Worm (Caenorhabditis elegans) whole organism, L2 larva: ENCODE data around the gene cdc-42.
A peak's percentile ranks its signal among the peaks of the same experiment; 100 is the strongest.

Experiments used
- C34F6.9 ChIP-seq: fragments of 150-350 bp; optimal IDR thresholded peaks from 2 replicates; lab custom pipeline; 2014; ENCODE audit warnings: missing biosample characterization, missing genetic modification characterization
- F13H6.1 ChIP-seq: sonication (generic microtip); optimal IDR thresholded peaks from 2 replicates; lab custom pipeline; 2016; ENCODE audit warnings: missing genetic modification characterization, missing compliant biosample characterization
- ama-1 ChIP-seq: fragments of 150-350 bp; optimal IDR thresholded peaks from 2 replicates; lab custom pipeline; 2018; ENCODE audit warnings: inconsistent platforms
- blmp-1 ChIP-seq: sonication (generic microtip); optimal IDR thresholded peaks from 2 replicates; lab custom pipeline; 2017; ENCODE audit warnings: missing genetic modification characterization, mild to moderate bottlenecking, missing compliant biosample characterization, antibody characterized with exemption, moderate library complexity; ENCODE audit not compliant: insufficient read depth
- ceh-16 ChIP-seq: fragments of 150-350 bp; optimal IDR thresholded peaks from 2 replicates; lab custom pipeline; 2014; ENCODE audit warnings: missing biosample characterization, missing genetic modification characterization
- crh-2 ChIP-seq: sonication (generic microtip); optimal IDR thresholded peaks from 2 replicates; lab custom pipeline; 2017; ENCODE audit warnings: missing biosample characterization, missing genetic modification characterization
- dmd-4 ChIP-seq: sonication (generic microtip); optimal IDR thresholded peaks from 2 replicates; lab custom pipeline; 2017; ENCODE audit warnings: missing biosample characterization, missing genetic modification characterization
- egl-27 ChIP-seq: sonication (generic microtip); optimal IDR thresholded peaks from 3 replicates; lab custom pipeline; 2017; ENCODE audit warnings: missing biosample characterization, missing genetic modification reagents, missing genetic modification characterization
- fos-1 ChIP-seq: fragments of 150-350 bp; optimal IDR thresholded peaks from 2 replicates; lab custom pipeline; 2014; ENCODE audit warnings: missing biosample characterization, missing genetic modification characterization
- gmeb-1 ChIP-seq: fragments of 150-350 bp; optimal IDR thresholded peaks from 2 replicates; lab custom pipeline; 2014; ENCODE audit warnings: missing biosample characterization, missing genetic modification characterization
- lin-11 ChIP-seq: fragments of 150-350 bp; sonication (generic microtip); optimal IDR thresholded peaks from 2 replicates; lab custom pipeline; 2014; ENCODE audit warnings: missing biosample characterization, missing genetic modification characterization, inconsistent platforms, mixed read lengths
- lin-13 ChIP-seq: fragments of 150-350 bp; optimal IDR thresholded peaks from 2 replicates; lab custom pipeline; 2014; ENCODE audit warnings: missing biosample characterization, missing genetic modification reagents, missing genetic modification characterization
- lin-39 ChIP-seq: fragments of 150-350 bp; optimal IDR thresholded peaks from 2 replicates; lab custom pipeline; 2014; ENCODE audit warnings: missing biosample characterization, missing genetic modification reagents, missing genetic modification characterization
- lsy-2 ChIP-seq, 2 experiments: fragments of 150-350 bp in 1 of 2; sonication (generic microtip) in 1 of 2; optimal IDR thresholded peaks; 2 replicates each; lab custom pipeline; 2014 to 2017; ENCODE audit warnings: missing biosample characterization in 2 of 2, missing genetic modification characterization in 2 of 2
- mab-5 ChIP-seq: fragments of 150-350 bp; optimal IDR thresholded peaks from 2 replicates; lab custom pipeline; 2014; ENCODE audit warnings: missing biosample characterization, missing genetic modification characterization
- mbf-1 ChIP-seq: sonication (generic microtip); optimal IDR thresholded peaks from 2 replicates; lab custom pipeline; 2017; ENCODE audit warnings: missing biosample characterization, missing genetic modification characterization
- nhr-10 ChIP-seq: sonication (generic microtip); optimal IDR thresholded peaks from 2 replicates; lab custom pipeline; 2017; ENCODE audit warnings: missing biosample characterization, missing genetic modification characterization
- nhr-11 ChIP-seq: fragments of 150-350 bp; optimal IDR thresholded peaks from 2 replicates; lab custom pipeline; 2014; ENCODE audit warnings: missing biosample characterization, missing genetic modification characterization
- nhr-12 ChIP-seq: fragments of 150-350 bp; optimal IDR thresholded peaks from 2 replicates; lab custom pipeline; 2014; ENCODE audit warnings: missing biosample characterization, missing genetic modification characterization
- nhr-129 ChIP-seq: fragments of 150-350 bp; optimal IDR thresholded peaks from 2 replicates; lab custom pipeline; 2014; ENCODE audit warnings: missing biosample characterization, missing genetic modification characterization
- nhr-23 ChIP-seq: fragments of 150-350 bp; optimal IDR thresholded peaks from 2 replicates; lab custom pipeline; 2014; ENCODE audit warnings: missing biosample characterization, missing genetic modification reagents, missing genetic modification characterization
- nhr-6 ChIP-seq: fragments of 150-350 bp; optimal IDR thresholded peaks from 2 replicates; lab custom pipeline; 2014; ENCODE audit warnings: missing biosample characterization, missing genetic modification characterization
- nhr-77 ChIP-seq: fragments of 150-350 bp; optimal IDR thresholded peaks from 2 replicates; lab custom pipeline; 2014; ENCODE audit warnings: missing biosample characterization, missing genetic modification characterization
- sem-4 ChIP-seq: fragments of 150-350 bp; optimal IDR thresholded peaks from 2 replicates; lab custom pipeline; 2014; ENCODE audit warnings: missing biosample characterization, missing genetic modification reagents, missing genetic modification characterization
- sma-3 ChIP-seq: sonication (generic microtip); optimal IDR thresholded peaks from 2 replicates; lab custom pipeline; 2016; ENCODE audit warnings: missing genetic modification reagents, missing genetic modification characterization, missing compliant biosample characterization
- sma-9 ChIP-seq, 2 experiments: fragments of 150-350 bp in 1 of 2; sonication (generic microtip) in 1 of 2; optimal IDR thresholded peaks; 2 replicates each; lab custom pipeline; 2014 to 2016; ENCODE audit warnings: missing genetic modification characterization in 2 of 2, mild to moderate bottlenecking in 1 of 2, missing biosample characterization in 1 of 2, missing compliant biosample characterization in 1 of 2, missing genetic modification reagents in 1 of 2, moderate library complexity in 1 of 2
- snpc-4 ChIP-seq: fragments of 150-350 bp; optimal IDR thresholded peaks from 2 replicates; lab custom pipeline; 2014; ENCODE audit warnings: missing biosample characterization, missing genetic modification characterization
- unc-39 ChIP-seq: fragments of 150-350 bp; optimal IDR thresholded peaks from 2 replicates; lab custom pipeline; 2014; ENCODE audit warnings: missing biosample characterization, missing genetic modification characterization
- unc-55 ChIP-seq: fragments of 150-350 bp; sonication (generic microtip); optimal IDR thresholded peaks from 3 replicates; lab custom pipeline; 2014; ENCODE audit warnings: missing biosample characterization, missing genetic modification reagents, missing genetic modification characterization
- zag-1 ChIP-seq: fragments of 150-350 bp; optimal IDR thresholded peaks from 2 replicates; lab custom pipeline; 2014; ENCODE audit warnings: missing biosample characterization, missing genetic modification characterization
- ztf-1 ChIP-seq: fragments of 200-800 bp; sonication (Bioruptor generic); conservative IDR thresholded peaks from 2 replicates; pipeline ENCODE4 v1.3.6; 2022; ENCODE audit warnings: missing genetic modification characterization, missing compliant biosample characterization
- ztf-11 ChIP-seq: sonication (generic microtip); optimal IDR thresholded peaks from 2 replicates; lab custom pipeline; 2017; ENCODE audit warnings: missing biosample characterization, missing genetic modification characterization

The cdc-42 gene

ce11 chrII:7577412-7577811 is 38.8 kb upstream of the cdc-42 start, which contains the start of gene F35D2.6:
Gene F35D2.6, plus strand, starts transcription at chrII:7577712.
- TF ChIP-seq dmd-4 (tag; lab: Kevin White, UChicago): no peak
- TF ChIP-seq nhr-23 (tag; lab: Kevin White, UChicago): no peak
- no peak for TF ChIP-seq sem-4 (tag; lab: Kevin White, UChicago)
- TF ChIP-seq lin-11 (tag; lab: Kevin White, UChicago): no peak
- no peak for TF ChIP-seq gmeb-1 (tag; lab: Kevin White, UChicago)
- no peak for TF ChIP-seq snpc-4
- TF ChIP-seq nhr-12 (tag; lab: Kevin White, UChicago): no peak
- no peak for TF ChIP-seq lin-39 (tag; lab: Kevin White, UChicago)
- TF ChIP-seq C34F6.9 (tag; lab: Kevin White, UChicago): no peak
- no peak for TF ChIP-seq unc-39 (tag; lab: Kevin White, UChicago)
- no peak for TF ChIP-seq crh-2 (tag; lab: Kevin White, UChicago)
- TF ChIP-seq ztf-11: no peak
- TF ChIP-seq nhr-129 (tag; lab: Kevin White, UChicago): no peak
- no peak for TF ChIP-seq nhr-10 (tag; lab: Kevin White, UChicago)
- no peak for TF ChIP-seq mbf-1 (tag; lab: Kevin White, UChicago)
- TF ChIP-seq mab-5 (tag; lab: Kevin White, UChicago): no peak
- TF ChIP-seq ceh-16 (tag; lab: Kevin White, UChicago): no peak
- TF ChIP-seq nhr-77 (tag; lab: Kevin White, UChicago): no peak
- TF ChIP-seq blmp-1 (tag; lab: Kevin White, UChicago): no peak
- TF ChIP-seq ztf-1 (GFP tag; lab: Robert Waterston, UW): no peak
- TF ChIP-seq, all 48 proteins: peak for 0

- TF ChIP-seq sma-3 (GFP tag; lab: Kevin White, UChicago) (no peak), nhr-6 (tag; lab: Kevin White, UChicago) (no peak), nhr-12 (tag; lab: Kevin White, UChicago) (no peak), ceh-16 (tag; lab: Kevin White, UChicago) (no peak), ama-1 (lab: Kevin White, UChicago) (no peak), nhr-10 (tag; lab: Kevin White, UChicago) (no peak)
Measured at ce11 chrII:7583555-7583954, 32.7 kb upstream of the cdc-42 start, which contains the start of gene mks-3. Gene mks-3, minus strand, starts transcription at chrII:7583655.

- no peak for TF ChIP-seq lin-11 (tag; lab: Kevin White, UChicago)
- no peak for TF ChIP-seq nhr-12 (tag; lab: Kevin White, UChicago)
Measured at ce11 chrII:7588295-7588694, 28.0 kb upstream of the cdc-42 start.

DNA sequence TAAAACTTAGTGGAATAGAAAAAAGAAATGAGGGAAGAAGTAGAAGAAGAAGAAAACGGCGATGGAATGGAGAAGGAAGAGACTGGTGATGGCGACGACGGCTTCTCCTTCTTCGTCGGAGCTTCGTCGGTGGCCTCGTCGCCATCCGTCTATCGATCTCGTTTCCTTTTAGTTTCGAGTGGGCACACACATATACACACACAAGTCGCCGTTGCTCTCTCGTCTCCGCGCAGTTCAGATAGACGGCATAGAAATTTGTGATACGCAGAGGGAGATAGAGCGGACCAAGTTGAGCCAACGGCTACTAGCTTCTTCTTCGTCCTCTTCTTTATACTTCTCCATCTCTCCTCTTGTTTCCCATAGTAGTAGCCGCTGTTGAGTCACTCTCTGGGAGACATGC is 23.0 kb upstream of the cdc-42 start:
- TF ChIP-seq lin-39 (tag; lab: Kevin White, UChicago) (no peak), sma-9 (GFP tag; optimal IDR thresholded peaks at IDR 0.05; lab: Kevin White, UChicago) (peak; percentile 22), sma-9 (tag; optimal IDR thresholded peaks at IDR 0.05; lab: Kevin White, UChicago) (no peak), lin-11 (tag; lab: Kevin White, UChicago) (peak; percentile 38), nhr-11 (tag; lab: Kevin White, UChicago) (no peak), unc-55 (peak; percentile 66), F13H6.1 (tag; lab: Kevin White, UChicago) (peak; percentile 67), zag-1 (tag; lab: Kevin White, UChicago) (peak; percentile 83), C34F6.9 (tag; lab: Kevin White, UChicago) (peak; percentile 53), mab-5 (tag; lab: Kevin White, UChicago) (peak; percentile 6), egl-27 (tag; lab: Kevin White, UChicago) (no peak), nhr-129 (tag; lab: Kevin White, UChicago) (peak; percentile 46), lsy-2 (tag; optimal IDR thresholded peaks at IDR 0.05; lab: Kevin White, UChicago) (peak in 1 of 2 experiments; percentile 35), gmeb-1 (tag; lab: Kevin White, UChicago) (no peak), lin-13 (GFP tag; lab: Kevin White, UChicago) (no peak), fos-1 (no peak), mbf-1 (tag; lab: Kevin White, UChicago) (no peak), sem-4 (tag; lab: Kevin White, UChicago) (peak; percentile 21)
- TF ChIP-seq, all 48 proteins: peak for 10

ce11 chrII:7594262-7594661 is 22.0 kb upstream of the cdc-42 start:
- TF ChIP-seq F13H6.1 (tag; lab: Kevin White, UChicago) (no peak), zag-1 (tag; lab: Kevin White, UChicago) (no peak), sma-9 (GFP tag; optimal IDR thresholded peaks at IDR 0.05; lab: Kevin White, UChicago) (peak; percentile 18), sma-9 (tag; optimal IDR thresholded peaks at IDR 0.05; lab: Kevin White, UChicago) (no peak)
